Worm (Caenorhabditis elegans) whole organism, young adult: ENCODE data around the gene C29F9.8.
"Not testable (repeated sequence)": the region's sequence is repeated elsewhere in the genome, so short reads cannot be mapped to it uniquely, and the experiment has no call there.

ENCODE experiments used
- F33H1.4 ChIP-seq: fragments of 200-800 bp; sonication (Bioruptor generic); IDR thresholded peaks from 2 replicates; pipeline ENCODE4 v1.3.6; 2022; ENCODE audit warnings: missing genetic modification reagents, missing genetic modification characterization, missing compliant biosample characterization
- T07F8.4 ChIP-seq: sonication (generic microtip); optimal IDR thresholded peaks from 2 replicates; lab custom pipeline; 2016; ENCODE audit warnings: mild to moderate bottlenecking, missing genetic modification characterization, moderate library complexity, missing compliant biosample characterization
- ceh-40 ChIP-seq: fragments of 200-800 bp; sonication (Bioruptor generic); IDR thresholded peaks from 2 replicates; pipeline ENCODE4 v1.3.6; 2022; ENCODE audit warnings: missing genetic modification characterization, missing compliant biosample characterization
- dpl-1 ChIP-seq: fragments of 150-350 bp; optimal IDR thresholded peaks from 2 replicates; lab custom pipeline; 2014; ENCODE audit warnings: missing biosample characterization, missing genetic modification reagents, missing genetic modification characterization
- gei-17 ChIP-seq: fragments of 200-800 bp; sonication (Bioruptor generic); optimal IDR thresholded peaks from 2 replicates; lab custom pipeline; 2018; ENCODE audit warnings: mild to moderate bottlenecking, missing genetic modification characterization, missing compliant biosample characterization
- hmg-20 ChIP-seq: fragments of 200-800 bp; sonication (Bioruptor generic); IDR thresholded peaks from 2 replicates; pipeline ENCODE4 v1.3.6; 2022; ENCODE audit warnings: missing genetic modification reagents, missing genetic modification characterization, missing compliant biosample characterization
- nfya-1 ChIP-seq: sonication (generic microtip); optimal IDR thresholded peaks from 2 replicates; lab custom pipeline; 2017; ENCODE audit warnings: antibody characterized with exemption, missing compliant biosample characterization, missing genetic modification characterization, borderline replicate concordance; ENCODE audit not compliant: insufficient read depth
- nhr-90 ChIP-seq: sonication (generic microtip); optimal IDR thresholded peaks from 2 replicates; lab custom pipeline; 2016; ENCODE audit warnings: missing genotype, mild to moderate bottlenecking, missing genetic modification characterization, missing compliant biosample characterization
- pha-4 ChIP-seq: fragments of 150-350 bp; sonication (generic microtip); optimal IDR thresholded peaks from 2 replicates; lab custom pipeline; 2014; ENCODE audit warnings: missing biosample characterization, missing genetic modification reagents, missing genetic modification characterization
- snpc-4 ChIP-seq, 5 experiments: fragments of 150-350 bp in 1 of 5; sonication (generic microtip) in 4 of 5; optimal IDR thresholded peaks; 2 replicates each; lab custom pipeline; 2014 to 2018; ENCODE audit warnings: missing genetic modification characterization in 5 of 5, missing biosample characterization in 3 of 5, antibody characterized with exemption in 2 of 5, mild to moderate bottlenecking in 2 of 5, missing compliant biosample characterization in 2 of 5, missing genotype in 2 of 5, moderate library complexity in 2 of 5, missing genetic modification reagents in 1 of 5

DNA sequence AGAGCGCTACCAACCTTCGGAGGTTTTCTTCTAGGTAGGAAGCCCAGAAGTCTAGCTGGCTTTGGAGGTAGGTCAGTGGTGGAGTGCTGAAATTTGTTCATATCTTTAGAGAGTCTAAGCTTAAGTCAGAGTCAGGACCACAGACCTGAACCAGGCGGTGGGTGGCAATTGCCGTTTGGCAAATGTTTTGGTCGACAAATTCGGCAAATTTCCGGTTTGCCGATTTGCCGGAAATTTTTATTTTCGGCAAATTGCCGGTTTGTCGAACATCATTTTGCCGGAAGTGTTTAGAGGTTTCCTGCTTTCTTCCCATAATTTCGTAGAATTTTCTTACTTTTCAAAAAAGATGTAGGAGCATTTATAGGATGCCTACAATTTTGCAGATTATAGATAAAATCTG, 1.9 kb upstream of the C29F9.8 start, which contains the start of gene C29F9.9:
- TF ChIP-seq T07F8.4 (tag; lab: Kevin White, UChicago); F33H1.4 (GFP tag; lab: Robert Waterston, UW); hmg-20 (GFP tag; lab: Robert Waterston, UW); pha-4 (tag; lab: Kevin White, UChicago); ceh-40 (GFP tag; lab: Robert Waterston, UW); gei-17 (GFP tag; lab: Kevin White, UChicago); nfya-1 (tag; lab: Kevin White, UChicago); dpl-1 (GFP tag; lab: Kevin White, UChicago); snpc-4 (GFP tag; optimal IDR thresholded peaks at IDR 0.05; lab: Kevin White, UChicago); snpc-4 (tag; optimal IDR thresholded peaks at IDR 0.05; lab: Kevin White, UChicago); nhr-90 (tag; lab: Kevin White, UChicago): not testable (repeated sequence)
